Fruit fly (Drosophila melanogaster) whole organism, embryonic: Measurements from ENCODE around the gene CheA29a.

Experiments
- Awh ChIP-seq: fragments of 200-800 bp; sonication (Bioruptor generic); IDR thresholded peaks from 2 replicates; pipeline ENCODE4, ENCODE4 v1.3.6; 2022; ENCODE audit warnings: missing biosample characterization, missing genetic modification characterization
- CG10431 ChIP-seq: fragments of 200-800 bp; sonication (Bioruptor generic); optimal IDR thresholded peaks from 3 replicates; lab custom pipeline; 2018; ENCODE audit warnings: missing biosample characterization, mild to moderate bottlenecking, missing genetic modification characterization
- CG12769 ChIP-seq: fragments of 200-800 bp; sonication (Bioruptor generic); optimal IDR thresholded peaks from 2 replicates; lab custom pipeline; 2019; ENCODE audit warnings: missing biosample characterization, mild to moderate bottlenecking, missing genetic modification characterization, moderate library complexity
- CG13287 ChIP-seq: fragments of 200-800 bp; sonication (Bioruptor generic); IDR thresholded peaks from 2 replicates; pipeline ENCODE4 v1.3.6; 2022; ENCODE audit warnings: missing biosample characterization, missing genetic modification characterization; ENCODE audit not compliant: partially characterized antibody
- CG15479 ChIP-seq: fragments of 200-800 bp; sonication (Bioruptor generic); optimal IDR thresholded peaks from 3 replicates; lab custom pipeline; 2019; ENCODE audit warnings: missing biosample characterization, mild to moderate bottlenecking, missing genetic modification characterization, moderate library complexity
- CG1603 ChIP-seq: fragments of 200-800 bp; sonication (Bioruptor generic); optimal IDR thresholded peaks from 2 replicates; lab custom pipeline; 2019; ENCODE audit warnings: missing biosample characterization, mild to moderate bottlenecking, missing genetic modification characterization, moderate library complexity
- CG2199 ChIP-seq: fragments of 200-800 bp; sonication (Bioruptor generic); IDR thresholded peaks from 3 replicates; pipeline ENCODE4 v1.3.6; 2022; ENCODE audit warnings: missing biosample characterization, missing genetic modification characterization
- CG2889 ChIP-seq: fragments of 200-800 bp; sonication (Bioruptor generic); IDR thresholded peaks from 3 replicates; pipeline ENCODE4 v1.3.6; 2022; ENCODE audit warnings: missing biosample characterization, missing genetic modification characterization
- CG32767 ChIP-seq: fragments of 200-800 bp; sonication (Bioruptor generic); IDR thresholded peaks from 2 replicates; pipeline ENCODE4 v1.3.6; 2022; ENCODE audit warnings: missing biosample characterization, missing genetic modification characterization
- CG4282 ChIP-seq: fragments of 200-800 bp; sonication (Bioruptor generic); optimal IDR thresholded peaks from 2 replicates; lab custom pipeline; 2016; ENCODE audit warnings: missing biosample characterization, missing genetic modification characterization
- CG4730 ChIP-seq: fragments of 200-800 bp; sonication (Bioruptor generic); IDR thresholded peaks from 2 replicates; pipeline ENCODE4 v1.3.6; 2022; ENCODE audit warnings: missing biosample characterization, missing genetic modification characterization
- CG5180 ChIP-seq: fragments of 200-800 bp; sonication (Bioruptor generic); optimal IDR thresholded peaks from 3 replicates; lab custom pipeline; 2017; ENCODE audit warnings: missing biosample characterization, missing genetic modification characterization, mild to moderate bottlenecking, moderate library complexity, missing genetic modification reagents
- CG6791 ChIP-seq: fragments of 200-800 bp; sonication (Bioruptor generic); IDR thresholded peaks from 3 replicates; pipeline ENCODE4 v1.3.6; 2022; ENCODE audit warnings: missing biosample characterization, missing genetic modification characterization; ENCODE audit not compliant: partially characterized antibody
- D ChIP-seq, 2 experiments: fragments of 200-800 bp in 1 of 2; fragments of >200 bp in 1 of 2; sonication (Bioruptor generic) in 1 of 2; optimal IDR thresholded peaks; 2 replicates in 1 of 2; 3 replicates in 1 of 2; lab custom pipeline; 2017; ENCODE audit warnings: mild to moderate bottlenecking in 1 of 2, missing biosample characterization in 1 of 2, missing genetic modification characterization in 1 of 2, missing genetic modification reagents in 1 of 2
- Deaf1 ChIP-seq: fragments of 200-800 bp; optimal IDR thresholded peaks from 3 replicates; lab custom pipeline; 2019; ENCODE audit warnings: missing biosample characterization, mild to moderate bottlenecking, missing genetic modification characterization, moderate library complexity
- Dref ChIP-seq: fragments of 200-800 bp; sonication (Bioruptor generic); IDR thresholded peaks from 2 replicates; pipeline ENCODE4 v1.3.6; 2022; ENCODE audit warnings: missing biosample characterization, missing genetic modification characterization
- Drgx ChIP-seq: fragments of 200-800 bp; sonication (Bioruptor generic); IDR thresholded peaks from 2 replicates; pipeline ENCODE4 v1.3.6; 2022; ENCODE audit warnings: missing biosample characterization, missing genetic modification characterization
- Elba2 ChIP-seq: fragments of 200-800 bp; sonication (Bioruptor generic); optimal IDR thresholded peaks from 3 replicates; lab custom pipeline; 2016; ENCODE audit warnings: missing biosample characterization, missing genetic modification characterization
- Ets65A ChIP-seq: fragments of 200-800 bp; sonication (Bioruptor generic); peaks from one replicate; lab custom pipeline; 2016; ENCODE audit warnings: missing biosample characterization, missing genetic modification characterization
- Hr78 ChIP-seq, 2 experiments: fragments of 200-800 bp in 1 of 2; fragments of >200 bp in 1 of 2; sonication (Bioruptor generic) in 1 of 2; optimal IDR thresholded peaks; 2 replicates each; lab custom pipeline; 2017 to 2019; ENCODE audit warnings: missing biosample characterization in 2 of 2, missing genetic modification characterization in 2 of 2, mild to moderate bottlenecking in 1 of 2, moderate library complexity in 1 of 2
- Med ChIP-seq: fragments of 200-800 bp; sonication (Bioruptor generic); peaks from one replicate; lab custom pipeline; 2016; ENCODE audit warnings: missing biosample characterization, missing genetic modification characterization, mild to moderate bottlenecking, inconsistent platforms, moderate library complexity
- Oli ChIP-seq: fragments of 200-800 bp; sonication (Bioruptor generic); optimal IDR thresholded peaks from 2 replicates; lab custom pipeline; 2018; ENCODE audit warnings: missing biosample characterization, mild to moderate bottlenecking, missing genetic modification characterization, moderate library complexity
- Vsx1 ChIP-seq: fragments of 200-800 bp; sonication (Bioruptor generic); optimal IDR thresholded peaks from 2 replicates; lab custom pipeline; 2017; ENCODE audit warnings: missing biosample characterization, mild to moderate bottlenecking, missing genetic modification characterization, missing genetic modification reagents
- ac ChIP-seq: fragments of 200-800 bp; sonication (Bioruptor generic); optimal IDR thresholded peaks from 3 replicates; lab custom pipeline; 2017; ENCODE audit warnings: missing biosample characterization, mild to moderate bottlenecking, missing genetic modification characterization
- bsh ChIP-seq, 2 experiments: fragments of 200-800 bp; sonication (Bioruptor generic); optimal IDR thresholded peaks; 2 replicates each; lab custom pipeline; 2017 to 2018; ENCODE audit warnings: mild to moderate bottlenecking in 2 of 2, missing biosample characterization in 2 of 2, missing genetic modification characterization in 2 of 2, moderate library complexity in 1 of 2
- cg ChIP-seq: fragments of 200-800 bp; sonication (Bioruptor generic); optimal IDR thresholded peaks from 3 replicates; lab custom pipeline; 2019; ENCODE audit warnings: missing biosample characterization, mild to moderate bottlenecking, missing genetic modification characterization, moderate library complexity
- corto ChIP-seq: fragments of 200-800 bp; sonication (Bioruptor generic); optimal IDR thresholded peaks from 2 replicates; lab custom pipeline; 2016; ENCODE audit warnings: missing biosample characterization, mild to moderate bottlenecking, missing genetic modification characterization, moderate library complexity
- disco-r ChIP-seq: fragments of 200-800 bp; sonication (Bioruptor generic); optimal IDR thresholded peaks from 2 replicates; lab custom pipeline; 2016; ENCODE audit warnings: missing biosample characterization, missing genetic modification characterization
- emc ChIP-seq: fragments of 200-800 bp; sonication (Bioruptor generic); optimal IDR thresholded peaks from 2 replicates; lab custom pipeline; 2016; ENCODE audit warnings: missing biosample characterization, missing genetic modification characterization
- ind ChIP-seq: fragments of 200-800 bp; sonication (Bioruptor generic); optimal IDR thresholded peaks from 3 replicates; lab custom pipeline; 2016; ENCODE audit warnings: missing biosample characterization, missing genetic modification characterization
- insv ChIP-seq, 2 experiments: fragments of 200-800 bp; sonication (Bioruptor generic); optimal IDR thresholded peaks; 3 replicates each; lab custom pipeline; 2016 to 2018; ENCODE audit warnings: missing biosample characterization in 2 of 2, missing genetic modification characterization in 2 of 2
- lbe ChIP-seq: fragments of 200-800 bp; sonication (Bioruptor generic); optimal IDR thresholded peaks from 2 replicates; lab custom pipeline; 2016; ENCODE audit warnings: missing biosample characterization, mild to moderate bottlenecking, missing genetic modification characterization
- lola ChIP-seq, 3 experiments: fragments of >200 bp in 2 of 3; fragments of 200-800 bp in 1 of 3; sonication (Bioruptor generic) in 1 of 3; optimal IDR thresholded peaks; 2 replicates each; lab custom pipeline; 2017 to 2019; ENCODE audit warnings: missing biosample characterization in 3 of 3, missing genetic modification characterization in 3 of 3, mild to moderate bottlenecking in 1 of 3, moderate library complexity in 1 of 3
- mam ChIP-seq: fragments of 200-800 bp; sonication (Bioruptor generic); optimal IDR thresholded peaks from 3 replicates; lab custom pipeline; 2016; ENCODE audit warnings: missing biosample characterization, missing genetic modification characterization
- nom ChIP-seq: fragments of 200-800 bp; sonication (Bioruptor generic); optimal IDR thresholded peaks from 2 replicates; lab custom pipeline; 2017; ENCODE audit warnings: missing biosample characterization, missing genetic modification characterization, mild to moderate bottlenecking, moderate library complexity, missing genetic modification reagents
- oc ChIP-seq: fragments of 200-800 bp; sonication (Bioruptor generic); optimal IDR thresholded peaks from 2 replicates; lab custom pipeline; 2018; ENCODE audit warnings: missing biosample characterization, mild to moderate bottlenecking, missing genetic modification characterization, moderate library complexity
- sd ChIP-seq: fragments of 200-800 bp; sonication (Bioruptor generic); optimal IDR thresholded peaks from 3 replicates; lab custom pipeline; 2018; ENCODE audit warnings: missing biosample characterization, mild to moderate bottlenecking, missing genetic modification characterization, moderate library complexity
- sqz ChIP-seq: fragments of 200-800 bp; sonication (Bioruptor generic); optimal IDR thresholded peaks from 3 replicates; lab custom pipeline; 2018; ENCODE audit warnings: missing biosample characterization, mild to moderate bottlenecking, missing genetic modification characterization
- yki ChIP-seq: fragments of >200 bp; optimal IDR thresholded peaks from 3 replicates; lab custom pipeline; 2018

Gene CheA29a

dm6 chr2L:8478911-8479706 lies 2.0 kb downstream of the CheA29a start:
- TF ChIP-seq D (optimal IDR thresholded peaks at IDR 0.05; lab: Kevin White, UChicago), result no peak
- no peak for TF ChIP-seq D (GFP tag; optimal IDR thresholded peaks at IDR 0.05; lab: Kevin White, UChicago)
- peak; percentile 34 for TF ChIP-seq Elba2 (GFP tag; lab: Kevin White, UChicago)
- peak; percentile 29; the same call in 1 of the 3 replicates for TF ChIP-seq CG6791
- TF ChIP-seq Deaf1 (tag; lab: Kevin White, UChicago), result peak; percentile 60
- peak; percentile 3 for TF ChIP-seq CG5180 (GFP tag; lab: Kevin White, UChicago)
- peak; percentile 18 for TF ChIP-seq CG15479 (GFP tag; lab: Kevin White, UChicago)
- no peak for TF ChIP-seq yki (lab: Kevin White, UChicago)
- TF ChIP-seq ind (GFP tag; lab: Kevin White, UChicago), result no peak
- TF ChIP-seq corto (GFP tag; lab: Kevin White, UChicago), result peak; percentile 54
- TF ChIP-seq Oli (tag; lab: Kevin White, UChicago), result no peak
- no peak for TF ChIP-seq CG2889 (GFP tag; lab: Robert Waterston, UW)
- TF ChIP-seq lbe (GFP tag; lab: Kevin White, UChicago), result peak; percentile 36
- TF ChIP-seq bsh (GFP tag; optimal IDR thresholded peaks at IDR 0.05; lab: Kevin White, UChicago), result peak in 1 of 2 experiments; percentile 96
- peak; percentile 72; the same call in 1 of the 3 replicates for TF ChIP-seq CG2199 (GFP tag; lab: Robert Waterston, UW)
- TF ChIP-seq Dref (GFP tag; lab: Robert Waterston, UW), result no peak
- TF ChIP-seq Ets65A (GFP tag; lab: Kevin White, UChicago), result peak; percentile 9
- peak in 1 of 2 experiments; percentile 86 for TF ChIP-seq insv (GFP tag; optimal IDR thresholded peaks at IDR 0.05; lab: Kevin White, UChicago)
- TF ChIP-seq emc (GFP tag; lab: Kevin White, UChicago), result no peak
- no peak for TF ChIP-seq CG1603 (tag; lab: Kevin White, UChicago)
- no peak for TF ChIP-seq CG10431 (GFP tag; lab: Kevin White, UChicago)
- TF ChIP-seq CG4730, result no peak
- peak; percentile 41 for TF ChIP-seq CG12769
- TF ChIP-seq CG32767, result 0 out of 2 replicates have a peak, but pooled peaks have one; percentile 36
- TF ChIP-seq cg (GFP tag; lab: Kevin White, UChicago), result peak; percentile 33
- peak; percentile 70 for TF ChIP-seq Med (GFP tag; lab: Kevin White, UChicago)
- TF ChIP-seq ac, result peak; percentile 0
- no peak for TF ChIP-seq disco-r (GFP tag; lab: Kevin White, UChicago)
- TF ChIP-seq nom (GFP tag; lab: Kevin White, UChicago), result peak; percentile 99
- 0 out of 2 replicates have a peak, but pooled peaks have one; percentile 10 for TF ChIP-seq Awh (GFP tag; lab: Robert Waterston, UW)
- TF ChIP-seq sqz (GFP tag; lab: Kevin White, UChicago), result peak; percentile 23
- peak; percentile 66 for TF ChIP-seq Drgx (GFP tag; lab: Robert Waterston, UW)

dm6 chr2L:8480825-8481224 lies 3.7 kb downstream of the CheA29a start:
- TF ChIP-seq lola (GFP tag; optimal IDR thresholded peaks at IDR 0.05; lab: Kevin White, UChicago) (no peak), CG13287 (GFP tag; lab: Robert Waterston, UW) (no peak), Awh (GFP tag; lab: Robert Waterston, UW) (peak; percentile 42; the same call in 1 of the 2 replicates), sd (tag; lab: Kevin White, UChicago) (no peak), Vsx1 (GFP tag; lab: Kevin White, UChicago) (peak; percentile 74), mam (GFP tag; lab: Kevin White, UChicago) (no peak), oc (tag; lab: Kevin White, UChicago) (peak; percentile 72), Hr78 (GFP tag; optimal IDR thresholded peaks at IDR 0.05; lab: Kevin White, UChicago) (peak in 1 of 2 experiments; percentile 36), CG4282 (no peak)
